Fruit fly (Drosophila melanogaster): ENCODE data around the gene GstD6.

DNA sequence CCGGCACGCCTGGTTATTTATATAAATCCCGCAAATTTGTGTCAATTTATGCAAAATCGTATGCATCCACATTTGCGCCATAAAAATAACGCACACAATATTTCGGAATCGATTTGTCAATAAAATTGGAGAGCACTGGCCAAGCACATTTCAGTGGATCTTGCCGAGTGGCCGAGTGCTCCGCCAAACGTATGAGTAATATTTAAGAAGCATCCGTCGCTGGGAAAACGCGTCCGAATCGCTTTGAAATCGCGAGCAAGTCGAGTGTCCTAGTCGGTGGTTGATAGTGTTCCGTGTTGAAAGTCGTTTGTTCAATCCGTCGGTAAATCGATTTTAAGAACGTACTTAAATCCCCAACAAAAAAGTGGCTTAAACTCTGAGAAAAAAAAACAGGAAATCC is 10.0 kb downstream of the GstD6 start, which contains the start of gene CG33098:
- TF ChIP-seq CG1233 (GFP tag; optimal IDR thresholded peaks at IDR 0.05), result no peak
- TF ChIP-seq org-1 (GFP tag; optimal IDR thresholded peaks at IDR 0.05), result no peak
- TF ChIP-seq Ravus (GFP tag; IDR thresholded peaks at IDR 0.05), result no peak
- TF ChIP-seq D (optimal IDR thresholded peaks at IDR 0.05), result no peak
- TF ChIP-seq D (GFP tag; optimal IDR thresholded peaks at IDR 0.05), result no peak
- no peak for TF ChIP-seq CG14667 (GFP tag; IDR thresholded peaks at IDR 0.05)
- no peak for TF ChIP-seq sqz (GFP tag; optimal IDR thresholded peaks at IDR 0.05)
- no peak for TF ChIP-seq Rx (GFP tag; IDR thresholded peaks at IDR 0.05)
